Worm (Caenorhabditis elegans) whole organism, early embryonic: Measurements from ENCODE around the gene glb-21.
"Not testable (repeated sequence)": the region's sequence is repeated elsewhere in the genome, so short reads cannot be mapped to it uniquely, and the experiment has no call there.

ENCODE experiments used
- B0310.2 ChIP-seq: sonication (generic microtip); optimal IDR thresholded peaks from 2 replicates; lab custom pipeline; 2016; ENCODE audit warnings: mild to moderate bottlenecking, missing genetic modification characterization, missing compliant biosample characterization
- aly-1 ChIP-seq: sonication (generic microtip); optimal IDR thresholded peaks from 2 replicates; lab custom pipeline; 2016; ENCODE audit warnings: missing genetic modification characterization, missing compliant biosample characterization
- ama-1 ChIP-seq: fragments of 150-350 bp; optimal IDR thresholded peaks from 2 replicates; lab custom pipeline; 2014
- ceh-13 ChIP-seq: fragments of 200-800 bp; sonication (Bioruptor generic); optimal IDR thresholded peaks from 2 replicates; lab custom pipeline; 2018; ENCODE audit warnings: mild to moderate bottlenecking, missing genetic modification characterization, missing compliant biosample characterization
- ets-7 ChIP-seq: sonication (generic microtip); optimal IDR thresholded peaks from 2 replicates; lab custom pipeline; 2016; ENCODE audit warnings: missing genotype, missing genetic modification characterization, missing compliant biosample characterization
- flt-1 ChIP-seq: fragments of 200-800 bp; sonication (Bioruptor generic); IDR thresholded peaks from 2 replicates; pipeline ENCODE4 v1.3.6; 2022; ENCODE audit warnings: missing genetic modification characterization, missing compliant biosample characterization
- hmbx-1 ChIP-seq: sonication (generic microtip); optimal IDR thresholded peaks from 2 replicates; lab custom pipeline; 2016; ENCODE audit warnings: mild to moderate bottlenecking, missing genetic modification characterization, missing compliant biosample characterization
- hmg-4 ChIP-seq: fragments of 200-800 bp; sonication (Bioruptor generic); optimal IDR thresholded peaks from 2 replicates; lab custom pipeline; 2018; ENCODE audit warnings: mild to moderate bottlenecking, missing genetic modification characterization, missing compliant biosample characterization
- hnd-1 ChIP-seq: sonication (generic microtip); optimal IDR thresholded peaks from 2 replicates; lab custom pipeline; 2016; ENCODE audit warnings: missing genetic modification characterization, missing compliant biosample characterization
- pes-1 ChIP-seq: fragments of 200-800 bp; sonication (Bioruptor generic); IDR thresholded peaks from 2 replicates; pipeline ENCODE4 v1.3.6; 2022; ENCODE audit warnings: missing genetic modification reagents, missing genetic modification characterization, missing compliant biosample characterization
- scrt-1 ChIP-seq: fragments of 200-800 bp; sonication (Bioruptor generic); IDR thresholded peaks from 2 replicates; pipeline ENCODE4 v1.3.6; 2022; ENCODE audit warnings: missing genetic modification characterization, missing compliant biosample characterization
- sea-1 ChIP-seq: fragments of 200-800 bp; sonication (Bioruptor generic); conservative IDR thresholded peaks from 2 replicates; pipeline ENCODE4 v1.3.6; 2022; ENCODE audit warnings: missing genetic modification characterization, missing compliant biosample characterization
- tbx-11 ChIP-seq: fragments of 200-800 bp; sonication (Bioruptor generic); IDR thresholded peaks from 2 replicates; pipeline ENCODE4 v1.3.6; 2022; ENCODE audit warnings: missing genetic modification characterization, missing compliant biosample characterization
- tra-4 ChIP-seq: sonication (generic microtip); optimal IDR thresholded peaks from 2 replicates; lab custom pipeline; 2017; ENCODE audit warnings: missing genetic modification characterization, missing compliant biosample characterization

ce11 chrIV:10687307-10687706 is 24.3 kb downstream of the glb-21 start, which contains the start of gene R102.2:
- TF ChIP-seq ama-1 (lab: Kevin White, UChicago); sea-1 (GFP tag; lab: Robert Waterston, UW); scrt-1; hmg-4 (GFP tag; lab: Kevin White, UChicago); hnd-1 (tag; lab: Kevin White, UChicago); tra-4 (tag; lab: Kevin White, UChicago); ets-7 (tag; lab: Kevin White, UChicago); flt-1; tbx-11 (GFP tag; lab: Robert Waterston, UW); hmbx-1 (tag; lab: Kevin White, UChicago); ceh-13 (GFP tag; lab: Kevin White, UChicago); pes-1 (GFP tag; lab: Robert Waterston, UW); B0310.2 (tag; lab: Kevin White, UChicago); aly-1 (tag; lab: Kevin White, UChicago): not testable (repeated sequence)
